Fruit fly (Drosophila melanogaster) whole organism, embryonic: ENCODE measurements around the gene Muc68D.

Experiments used
- Ada2b ChIP-seq: fragments of 200-800 bp; sonication (Bioruptor generic); IDR thresholded peaks from 2 replicates; pipeline ENCODE4 v1.3.6; 2022; ENCODE audit warnings: missing biosample characterization, missing genetic modification characterization
- B-H2 ChIP-seq: fragments of 200-800 bp; sonication (Bioruptor generic); optimal IDR thresholded peaks from 2 replicates; lab custom pipeline; 2018; ENCODE audit warnings: missing biosample characterization, mild to moderate bottlenecking, missing genetic modification characterization
- BEAF-32 ChIP-seq: fragments of 200-800 bp; sonication (Bioruptor generic); optimal IDR thresholded peaks from 3 replicates; lab custom pipeline; 2017; ENCODE audit warnings: missing biosample characterization, missing genetic modification characterization, mild to moderate bottlenecking, moderate library complexity, missing genetic modification reagents
- CG11456 ChIP-seq: fragments of 200-800 bp; sonication (Bioruptor generic); IDR thresholded peaks from 3 replicates; pipeline ENCODE4 v1.3.6; 2022; ENCODE audit warnings: missing biosample characterization, missing genetic modification characterization
- CG12104 ChIP-seq: fragments of 200-800 bp; sonication (Bioruptor generic); optimal IDR thresholded peaks from 3 replicates; lab custom pipeline; 2016; ENCODE audit warnings: missing biosample characterization, missing genetic modification characterization
- CG15514 ChIP-seq: fragments of 200-800 bp; sonication (Bioruptor generic); optimal IDR thresholded peaks from 3 replicates; lab custom pipeline; 2017; ENCODE audit warnings: missing biosample characterization, missing genetic modification characterization, mild to moderate bottlenecking, moderate library complexity, missing genetic modification reagents
- CG17328 ChIP-seq: fragments of 200-800 bp; sonication (Bioruptor generic); IDR thresholded peaks from 2 replicates; pipeline ENCODE4 v1.3.6; 2022; ENCODE audit warnings: missing biosample characterization, missing genetic modification characterization
- CG17385 ChIP-seq: fragments of 200-800 bp; sonication (Bioruptor generic); optimal IDR thresholded peaks from 3 replicates; lab custom pipeline; 2018; ENCODE audit warnings: missing biosample characterization, mild to moderate bottlenecking, missing genetic modification characterization
- CG2120 ChIP-seq: fragments of 200-800 bp; sonication (Bioruptor generic); optimal IDR thresholded peaks from 3 replicates; lab custom pipeline; 2016; ENCODE audit warnings: missing biosample characterization, missing genetic modification characterization
- CG31224 ChIP-seq: fragments of 200-800 bp; sonication (Bioruptor generic); IDR thresholded peaks from 2 replicates; pipeline ENCODE4 v1.3.6; 2022; ENCODE audit warnings: missing biosample characterization, missing genetic modification characterization
- CG31365 ChIP-seq: fragments of 200-800 bp; sonication (Bioruptor generic); optimal IDR thresholded peaks from 2 replicates; lab custom pipeline; 2018; ENCODE audit warnings: missing biosample characterization, mild to moderate bottlenecking, missing genetic modification characterization
- CG32767 ChIP-seq: fragments of 200-800 bp; sonication (Bioruptor generic); IDR thresholded peaks from 2 replicates; pipeline ENCODE4 v1.3.6; 2022; ENCODE audit warnings: missing biosample characterization, missing genetic modification characterization
- CG33557 ChIP-seq: fragments of 200-800 bp; sonication (Bioruptor generic); optimal IDR thresholded peaks from 2 replicates; lab custom pipeline; 2019; ENCODE audit warnings: missing biosample characterization, mild to moderate bottlenecking, missing genetic modification characterization, moderate library complexity
- CG3407 ChIP-seq: fragments of 200-800 bp; sonication (Bioruptor generic); optimal IDR thresholded peaks from 2 replicates; lab custom pipeline; 2018; ENCODE audit warnings: missing biosample characterization, mild to moderate bottlenecking, missing genetic modification characterization
- CG4328 ChIP-seq: fragments of 200-800 bp; sonication (Bioruptor generic); optimal IDR thresholded peaks from 3 replicates; lab custom pipeline; 2017; ENCODE audit warnings: missing biosample characterization, missing genetic modification reagents, missing genetic modification characterization
- CG43689 ChIP-seq: fragments of 200-800 bp; sonication (Bioruptor generic); IDR thresholded peaks from 2 replicates; pipeline ENCODE4 v1.3.6; 2022; ENCODE audit warnings: missing biosample characterization, missing genetic modification characterization
- CG4404 ChIP-seq: fragments of 200-800 bp; sonication (Bioruptor generic); IDR thresholded peaks from 2 replicates; pipeline ENCODE4 v1.3.6; 2022; ENCODE audit warnings: missing biosample characterization, missing genetic modification characterization
- CG8478 ChIP-seq: fragments of >200 bp; optimal IDR thresholded peaks from 2 replicates; lab custom pipeline; 2018
- CG8924 ChIP-seq: fragments of 200-800 bp; optimal IDR thresholded peaks from 3 replicates; lab custom pipeline; 2019; ENCODE audit warnings: missing biosample characterization, mild to moderate bottlenecking, missing genetic modification characterization, moderate library complexity
- CrebB ChIP-seq: fragments of 200-800 bp; sonication (Bioruptor generic); optimal IDR thresholded peaks from 3 replicates; lab custom pipeline; 2018; ENCODE audit warnings: missing biosample characterization, mild to moderate bottlenecking, missing genetic modification characterization
- Hand ChIP-seq: fragments of 200-800 bp; sonication (Bioruptor generic); optimal IDR thresholded peaks from 2 replicates; lab custom pipeline; 2017; ENCODE audit warnings: mild to moderate bottlenecking, missing biosample characterization, missing genetic modification reagents, missing genetic modification characterization
- Hr78 ChIP-seq, 2 experiments: fragments of 200-800 bp in 1 of 2; fragments of >200 bp in 1 of 2; sonication (Bioruptor generic) in 1 of 2; optimal IDR thresholded peaks; 2 replicates each; lab custom pipeline; 2017 to 2019; ENCODE audit warnings: missing biosample characterization in 2 of 2, missing genetic modification characterization in 2 of 2, mild to moderate bottlenecking in 1 of 2, moderate library complexity in 1 of 2
- NC2β ChIP-seq: fragments of 200-800 bp; sonication (Bioruptor generic); optimal IDR thresholded peaks from 2 replicates; lab custom pipeline; 2016; ENCODE audit warnings: missing biosample characterization, missing genetic modification characterization
- NK7.1 ChIP-seq: fragments of 200-800 bp; sonication (Bioruptor generic); optimal IDR thresholded peaks from 3 replicates; lab custom pipeline; 2016; ENCODE audit warnings: missing biosample characterization, missing genetic modification characterization
- Sin3A ChIP-seq: fragments of >200 bp; optimal IDR thresholded peaks from 2 replicates; lab custom pipeline; 2018
- Sox100B ChIP-seq: fragments of 200-800 bp; sonication (Bioruptor generic); optimal IDR thresholded peaks from 3 replicates; lab custom pipeline; 2018; ENCODE audit warnings: missing biosample characterization, mild to moderate bottlenecking, missing genetic modification characterization
- Stat92E ChIP-seq, 3 experiments: fragments of >200 bp in 2 of 3; fragments of 200-800 bp in 1 of 3; sonication (Bioruptor generic) in 1 of 3; optimal IDR thresholded peaks; 2 replicates each; lab custom pipeline; 2017 to 2019; ENCODE audit warnings: missing biosample characterization in 3 of 3, missing genetic modification characterization in 3 of 3, mild to moderate bottlenecking in 1 of 3, moderate library complexity in 1 of 3
- Tbp ChIP-seq: fragments of >200 bp; optimal IDR thresholded peaks from 2 replicates; lab custom pipeline; 2018; ENCODE audit warnings: missing biosample characterization, missing genetic modification characterization
- Xbp1 ChIP-seq: fragments of 200-800 bp; sonication (Bioruptor generic); optimal IDR thresholded peaks from 3 replicates; lab custom pipeline; 2016; ENCODE audit warnings: missing biosample characterization, mild to moderate bottlenecking, missing genetic modification characterization
- YL-1 ChIP-seq: fragments of 200-800 bp; sonication (Bioruptor generic); optimal IDR thresholded peaks from 3 replicates; lab custom pipeline; 2017; ENCODE audit warnings: missing biosample characterization, mild to moderate bottlenecking, missing genetic modification characterization
- ase ChIP-seq: fragments of 200-800 bp; sonication (Bioruptor generic); IDR thresholded peaks from 3 replicates; pipeline ENCODE4 v1.3.6; 2022; ENCODE audit warnings: missing biosample characterization, missing genetic modification characterization
- az2 ChIP-seq: fragments of 200-800 bp; sonication (Bioruptor generic); optimal IDR thresholded peaks from 3 replicates; lab custom pipeline; 2016; ENCODE audit warnings: missing biosample characterization, missing genetic modification characterization
- ci ChIP-seq: fragments of 200-800 bp; sonication (Bioruptor generic); IDR thresholded peaks from 3 replicates; pipeline ENCODE4 v1.3.6; 2022; ENCODE audit warnings: missing biosample characterization, missing genetic modification characterization
- fd102C ChIP-seq: fragments of 200-800 bp; sonication (Bioruptor generic); optimal IDR thresholded peaks from 2 replicates; lab custom pipeline; 2018; ENCODE audit warnings: missing biosample characterization, mild to moderate bottlenecking, missing genetic modification characterization, moderate library complexity
- fu2 ChIP-seq: fragments of 200-800 bp; sonication (Bioruptor generic); optimal IDR thresholded peaks from 2 replicates; lab custom pipeline; 2016; ENCODE audit warnings: missing biosample characterization, missing genetic modification characterization
- gem ChIP-seq: fragments of 200-800 bp; sonication (Bioruptor generic); optimal IDR thresholded peaks from 2 replicates; lab custom pipeline; 2019; ENCODE audit warnings: missing biosample characterization, mild to moderate bottlenecking, missing genetic modification characterization, moderate library complexity
- grn ChIP-seq: fragments of 200-800 bp; sonication (Bioruptor generic); optimal IDR thresholded peaks from 3 replicates; lab custom pipeline; 2017; ENCODE audit warnings: missing biosample characterization, missing genetic modification characterization
- lov ChIP-seq, 2 experiments: fragments of 200-800 bp in 1 of 2; fragments of >200 bp in 1 of 2; sonication (Bioruptor generic) in 1 of 2; IDR thresholded peaks in 1 of 2; optimal IDR thresholded peaks in 1 of 2; 2 replicates in 1 of 2; 3 replicates in 1 of 2; pipeline versions ENCODE4 v1.3.6 to Lab custom; 2017 to 2022; ENCODE audit warnings: missing biosample characterization in 1 of 2, missing genetic modification characterization in 1 of 2
- mam ChIP-seq: fragments of 200-800 bp; sonication (Bioruptor generic); optimal IDR thresholded peaks from 3 replicates; lab custom pipeline; 2016; ENCODE audit warnings: missing biosample characterization, missing genetic modification characterization
- mirr ChIP-seq: fragments of 200-800 bp; sonication (Bioruptor generic); optimal IDR thresholded peaks from 3 replicates; lab custom pipeline; 2018; ENCODE audit warnings: missing biosample characterization, mild to moderate bottlenecking, missing genetic modification characterization
- nmo ChIP-seq: fragments of 200-800 bp; sonication (Bioruptor generic); optimal IDR thresholded peaks from 2 replicates; lab custom pipeline; 2018; ENCODE audit warnings: missing biosample characterization, mild to moderate bottlenecking, missing genetic modification characterization, moderate library complexity
- odd ChIP-seq: fragments of 200-800 bp; sonication (Bioruptor generic); optimal IDR thresholded peaks from 2 replicates; lab custom pipeline; 2017; ENCODE audit warnings: missing biosample characterization, mild to moderate bottlenecking, missing genetic modification characterization
- onecut ChIP-seq: fragments of 200-800 bp; sonication (Bioruptor generic); IDR thresholded peaks from 2 replicates; pipeline ENCODE4 v1.3.6; 2022; ENCODE audit warnings: missing biosample characterization, missing genetic modification characterization
- pho ChIP-seq: fragments of 200-800 bp; sonication (Bioruptor generic); optimal IDR thresholded peaks from 2 replicates; lab custom pipeline; 2016; ENCODE audit warnings: missing biosample characterization, missing genetic modification characterization
- rib ChIP-seq: fragments of 200-800 bp; sonication (Bioruptor generic); IDR thresholded peaks from 2 replicates; pipeline ENCODE4 v1.3.6; 2022; ENCODE audit warnings: missing biosample characterization, missing genetic modification characterization
- salm ChIP-seq: fragments of 200-800 bp; sonication (Bioruptor generic); optimal IDR thresholded peaks from 2 replicates; lab custom pipeline; 2018; ENCODE audit warnings: missing biosample characterization, mild to moderate bottlenecking, missing genetic modification characterization
- sisA ChIP-seq: fragments of 200-800 bp; sonication (Bioruptor generic); IDR thresholded peaks from 2 replicates; pipeline ENCODE4 v1.3.6; 2022; ENCODE audit warnings: missing biosample characterization, missing genetic modification characterization
- sug ChIP-seq: fragments of 200-800 bp; optimal IDR thresholded peaks from 2 replicates; lab custom pipeline; 2019; ENCODE audit warnings: missing biosample characterization, mild to moderate bottlenecking, missing genetic modification characterization, moderate library complexity
- tin ChIP-seq: fragments of 200-800 bp; sonication (Bioruptor generic); optimal IDR thresholded peaks from 3 replicates; lab custom pipeline; 2016; ENCODE audit warnings: missing biosample characterization, missing genetic modification characterization
- tio ChIP-seq: fragments of 200-800 bp; sonication (Bioruptor generic); optimal IDR thresholded peaks from 2 replicates; lab custom pipeline; 2017; ENCODE audit warnings: missing biosample characterization, missing genetic modification characterization, inconsistent platforms
- unc-4 ChIP-seq: fragments of 200-800 bp; sonication (Bioruptor generic); IDR thresholded peaks from 2 replicates; pipeline ENCODE4 v1.3.6; 2022; ENCODE audit warnings: missing biosample characterization, missing genetic modification characterization; ENCODE audit not compliant: partially characterized antibody
- wdn ChIP-seq: fragments of 200-800 bp; sonication (Bioruptor generic); IDR thresholded peaks from 2 replicates; pipeline ENCODE4 v1.3.6; 2022; ENCODE audit warnings: missing biosample characterization, missing genetic modification characterization

The Muc68D gene

DNA sequence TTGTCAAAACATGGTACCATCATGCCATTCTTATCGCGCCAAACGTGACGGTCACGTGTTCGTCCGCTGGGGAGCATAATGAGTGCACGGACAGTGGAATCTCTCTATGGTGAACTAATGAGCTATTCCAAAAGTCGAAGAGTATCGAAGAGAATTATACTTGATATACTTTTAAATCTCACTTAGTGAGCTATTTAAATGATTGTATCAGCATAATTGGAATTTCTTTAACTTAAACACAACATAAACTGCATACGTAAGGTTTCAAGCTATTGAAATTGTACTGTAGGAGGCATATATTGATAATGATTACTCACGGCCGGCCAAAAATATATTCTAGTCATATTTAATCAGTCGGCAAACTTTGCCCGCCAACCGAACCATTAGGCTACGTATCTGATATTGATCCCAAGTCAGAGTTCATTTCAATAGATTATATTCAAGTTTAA, 50.4 kb downstream of the Muc68D start (continued):
- TF ChIP-seq mirr (no peak), CrebB (no peak), CG8478 (lab: Kevin White, UChicago) (no peak), salm (no peak), CG33557 (GFP tag; lab: Kevin White, UChicago) (no peak), rib (GFP tag; lab: Robert Waterston, UW) (no peak), sisA (no peak; the same call in 1 of the 2 replicates), az2 (no peak), Sin3A (lab: Kevin White, UChicago) (no peak), BEAF-32 (no peak), CG17385 (GFP tag; lab: Kevin White, UChicago) (peak; percentile 11), nmo (GFP tag; lab: Kevin White, UChicago) (no peak), Ada2b (GFP tag; lab: Robert Waterston, UW) (peak; percentile 57), mam (GFP tag; lab: Kevin White, UChicago) (peak; percentile 31), tio (no peak), fd102C (GFP tag; lab: Kevin White, UChicago) (no peak), NC2β (GFP tag; lab: Kevin White, UChicago) (no peak), CG2120 (GFP tag; lab: Kevin White, UChicago) (peak; percentile 54), CG11456 (GFP tag; lab: Robert Waterston, UW) (0 out of 3 replicates have a peak, but pooled peaks have one; percentile 51), CG31224 (GFP tag; lab: Robert Waterston, UW) (no peak), wdn (no peak), gem (tag; lab: Kevin White, UChicago) (peak; percentile 50), CG4404 (no peak), CG8924 (no peak), Tbp (GFP tag; lab: Kevin White, UChicago) (no peak), CG4328 (GFP tag; lab: Kevin White, UChicago) (no peak), odd (GFP tag; lab: Kevin White, UChicago) (no peak), unc-4 (no peak), onecut (no peak), tin (GFP tag; lab: Kevin White, UChicago) (no peak), CG17328 (GFP tag; lab: Robert Waterston, UW) (no peak), lov (optimal IDR thresholded peaks at IDR 0.05; lab: Kevin White, UChicago) (no peak), lov (GFP tag; IDR thresholded peaks at IDR 0.05; lab: Robert Waterston, UW) (no peak), sug (peak; percentile 99), NK7.1 (GFP tag; lab: Kevin White, UChicago) (no peak), ci (no peak), ase (GFP tag; lab: Robert Waterston, UW) (no peak), fu2 (GFP tag; lab: Kevin White, UChicago) (no peak), grn (GFP tag; lab: Kevin White, UChicago) (no peak), pho (GFP tag; lab: Kevin White, UChicago) (no peak), YL-1 (GFP tag; lab: Kevin White, UChicago) (no peak), CG43689 (GFP tag; lab: Robert Waterston, UW) (no peak), Xbp1 (GFP tag; lab: Kevin White, UChicago) (no peak), Hand (GFP tag; lab: Kevin White, UChicago) (no peak), CG12104 (GFP tag; lab: Kevin White, UChicago) (no peak), B-H2 (GFP tag; lab: Kevin White, UChicago) (no peak), CG31365 (tag; lab: Kevin White, UChicago) (no peak), CG3407 (GFP tag; lab: Kevin White, UChicago) (no peak), Hr78 (GFP tag; optimal IDR thresholded peaks at IDR 0.05; lab: Kevin White, UChicago) (peak in 1 of 2 experiments; percentile 58), Sox100B (GFP tag; lab: Kevin White, UChicago) (no peak), CG32767 (GFP tag; lab: Robert Waterston, UW) (0 out of 2 replicates have a peak, but pooled peaks have one; percentile 8), Stat92E (GFP tag; optimal IDR thresholded peaks at IDR 0.05; lab: Kevin White, UChicago) (no peak), CG15514 (GFP tag; lab: Kevin White, UChicago) (no peak)
